Worm (Caenorhabditis elegans): ENCODE measurements around the gene F08G12.11.

DNA sequence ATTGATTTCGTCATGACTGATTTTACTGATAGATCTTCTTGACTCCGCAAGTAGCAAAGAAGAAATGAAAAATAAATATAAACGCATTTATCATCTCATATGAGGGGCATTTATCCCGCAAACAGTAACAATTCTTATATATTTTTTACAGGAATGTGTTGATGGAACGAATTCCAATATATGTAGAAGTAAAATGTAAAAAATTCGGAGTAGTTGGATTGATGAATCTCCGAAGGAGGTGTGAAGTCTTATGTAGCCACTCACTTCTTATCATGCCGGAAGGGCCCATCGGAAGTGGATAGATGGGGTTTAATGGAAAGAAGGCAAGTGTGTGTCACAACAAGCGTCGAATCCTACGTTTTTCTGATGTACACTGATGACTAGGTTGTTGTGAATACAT lies 22.4 kb upstream of the F08G12.11 start, which contains the start of gene gcy-9:
- no peak for TF ChIP-seq rec-8 (tag; optimal IDR thresholded peaks at IDR 0.05)
- TF ChIP-seq unc-130 (GFP tag; optimal IDR thresholded peaks at IDR 0.05): no peak
- TF ChIP-seq K11D2.4 (GFP tag; IDR thresholded peaks at IDR 0.05): no peak
- TF ChIP-seq pha-4 (tag; optimal IDR thresholded peaks at IDR 0.05): no peak
- TF ChIP-seq cebp-1 (GFP tag; IDR thresholded peaks at IDR 0.05): no peak
- TF ChIP-seq cebp-1 (tag; optimal IDR thresholded peaks at IDR 0.05): no peak
- no peak for TF ChIP-seq ets-4 (GFP tag; optimal IDR thresholded peaks at IDR 0.05)
- no peak for TF ChIP-seq Y53F4B.3 (GFP tag; IDR thresholded peaks at IDR 0.05)
- no peak for TF ChIP-seq ztf-26 (tag; optimal IDR thresholded peaks at IDR 0.05)
- no peak for TF ChIP-seq C17E4.6 (GFP tag; IDR thresholded peaks at IDR 0.05)
- no peak for TF ChIP-seq ztf-22 (GFP tag; optimal IDR thresholded peaks at IDR 0.05)
- TF ChIP-seq snpc-1.3 (tag; optimal IDR thresholded peaks at IDR 0.05; ENCODE audit: insufficient read depth): no peak
- no peak for TF ChIP-seq Y95B8A.8 (GFP tag; IDR thresholded peaks at IDR 0.05)
- TF ChIP-seq snpc-4 (GFP tag; optimal IDR thresholded peaks at IDR 0.05): no peak
- TF ChIP-seq snpc-4 (tag; optimal IDR thresholded peaks at IDR 0.05): no peak
